Fruit fly (Drosophila melanogaster) whole organism, wandering third instar larva: Measurements from ENCODE around the gene EMC2A.
A peak's percentile ranks its signal among the peaks of the same experiment; 100 is the strongest.
"Not testable (repeated sequence)": the region's sequence is repeated elsewhere in the genome, so short reads cannot be mapped to it uniquely, and the experiment has no call there.

ENCODE experiments used
- Abd-B ChIP-seq: fragments of >200 bp; optimal IDR thresholded peaks from 2 replicates; lab custom pipeline; 2017; ENCODE audit warnings: missing biosample characterization, missing genetic modification characterization
- CG32264 ChIP-seq: fragments of 200-800 bp; sonication (Bioruptor generic); optimal IDR thresholded peaks from 2 replicates; lab custom pipeline; 2016; ENCODE audit warnings: missing biosample characterization, missing genetic modification characterization
- CG9705 ChIP-seq: fragments of 200-800 bp; sonication (Bioruptor generic); optimal IDR thresholded peaks from 2 replicates; lab custom pipeline; 2018; ENCODE audit warnings: missing biosample characterization, mild to moderate bottlenecking, missing genetic modification characterization
- Dif ChIP-seq: fragments of 200-275, 200-300 bp; sonication (Bioruptor generic); optimal IDR thresholded peaks from 2 replicates; lab custom pipeline; 2018; ENCODE audit warnings: missing biosample characterization, missing genetic modification characterization; ENCODE audit not compliant: partially characterized antibody
- HLH106 ChIP-seq: fragments of 200-800 bp; optimal IDR thresholded peaks from 3 replicates; lab custom pipeline; 2019; ENCODE audit warnings: missing biosample characterization, mild to moderate bottlenecking, missing genetic modification characterization, moderate library complexity
- Hnf4 ChIP-seq: fragments of 200-800 bp; sonication (Bioruptor generic); optimal IDR thresholded peaks from 2 replicates; lab custom pipeline; 2016; ENCODE audit warnings: missing biosample characterization, mild to moderate bottlenecking, missing genetic modification characterization
- Hr78 ChIP-seq: fragments of >200 bp; optimal IDR thresholded peaks from 2 replicates; lab custom pipeline; 2017; ENCODE audit warnings: missing biosample characterization, missing genetic modification characterization
- Hr83 ChIP-seq: fragments of 200-300 bp; sonication (Bioruptor generic); optimal IDR thresholded peaks from 2 replicates; lab custom pipeline; 2016; ENCODE audit warnings: missing biosample characterization, mild to moderate bottlenecking, missing genetic modification characterization, moderate library complexity; ENCODE audit not compliant: poor library complexity, severe bottlenecking
- Jra ChIP-seq: sonication (Bioruptor generic); optimal IDR thresholded peaks from 2 replicates; lab custom pipeline; 2016; ENCODE audit warnings: missing biosample characterization, missing genetic modification characterization
- Mio ChIP-seq: sonication (Bioruptor generic); optimal IDR thresholded peaks from 2 replicates; lab custom pipeline; 2016; ENCODE audit warnings: missing biosample characterization, missing genetic modification characterization
- Myc ChIP-seq: fragments of >200 bp; optimal IDR thresholded peaks from 2 replicates; lab custom pipeline; 2017
- N ChIP-seq: fragments of >200 bp; optimal IDR thresholded peaks from 2 replicates; lab custom pipeline; 2018; ENCODE audit warnings: missing biosample characterization, missing external identifiers, missing genetic modification characterization
- OdsH ChIP-seq: fragments of 200-800 bp; sonication (Bioruptor generic); optimal IDR thresholded peaks from 2 replicates; lab custom pipeline; 2016; ENCODE audit warnings: missing biosample characterization, mild to moderate bottlenecking, missing genetic modification characterization
- Rel ChIP-seq, 2 experiments: fragments of 200-800 bp; sonication (Bioruptor generic) in 1 of 2; optimal IDR thresholded peaks; 2 replicates in 1 of 2; 3 replicates in 1 of 2; lab custom pipeline; 2016 to 2019; ENCODE audit warnings: mild to moderate bottlenecking in 2 of 2, missing biosample characterization in 2 of 2, missing genetic modification characterization in 2 of 2, moderate library complexity in 1 of 2
- Sp1 ChIP-seq: fragments of 200-800 bp; sonication (Bioruptor generic); optimal IDR thresholded peaks from 3 replicates; lab custom pipeline; 2019; ENCODE audit warnings: missing biosample characterization, mild to moderate bottlenecking, missing genetic modification characterization, moderate library complexity
- Vsx2 ChIP-seq: fragments of 200-300, 225-300 bp; sonication (Bioruptor generic); optimal IDR thresholded peaks from 2 replicates; lab custom pipeline; 2018; ENCODE audit warnings: missing biosample characterization, missing genetic modification characterization; ENCODE audit not compliant: partially characterized antibody
- br ChIP-seq: fragments of 200-800 bp; sonication (Bioruptor generic); optimal IDR thresholded peaks from 2 replicates; lab custom pipeline; 2016; ENCODE audit warnings: missing biosample characterization, missing genetic modification characterization
- brk ChIP-seq: fragments of 200-800 bp; sonication (Bioruptor generic); optimal IDR thresholded peaks from 2 replicates; lab custom pipeline; 2016; ENCODE audit warnings: missing biosample characterization, mild to moderate bottlenecking, missing genetic modification characterization
- dmrt93B ChIP-seq: fragments of 200-800 bp; sonication (Bioruptor generic); optimal IDR thresholded peaks from 2 replicates; lab custom pipeline; 2018; ENCODE audit warnings: missing biosample characterization, mild to moderate bottlenecking, missing genetic modification characterization
- dsf ChIP-seq: sonication (Bioruptor generic); optimal IDR thresholded peaks from 2 replicates; lab custom pipeline; 2016; ENCODE audit warnings: missing biosample characterization, missing genetic modification characterization, borderline replicate concordance
- ey ChIP-seq: fragments of 200-800 bp; sonication (Bioruptor generic); optimal IDR thresholded peaks from 2 replicates; lab custom pipeline; 2016; ENCODE audit warnings: missing biosample characterization, missing genetic modification characterization
- foxo ChIP-seq, 2 experiments: fragments of 200-800 bp; sonication (Bioruptor generic); optimal IDR thresholded peaks; 2 replicates in 1 of 2; 3 replicates in 1 of 2; lab custom pipeline; 2016 to 2017; ENCODE audit warnings: missing biosample characterization in 2 of 2, missing genetic modification characterization in 2 of 2
- fru ChIP-seq: fragments of 200-800 bp; sonication (Bioruptor generic); optimal IDR thresholded peaks from 3 replicates; lab custom pipeline; 2016; ENCODE audit warnings: missing biosample characterization, mild to moderate bottlenecking, missing genetic modification characterization
- h ChIP-seq: fragments of 200-800 bp; sonication (Bioruptor generic); optimal IDR thresholded peaks from 3 replicates; lab custom pipeline; 2016; ENCODE audit warnings: missing biosample characterization, mild to moderate bottlenecking, missing genetic modification characterization
- jim ChIP-seq: fragments of 175-275, 200-325 bp; sonication (Bioruptor generic); optimal IDR thresholded peaks from 2 replicates; lab custom pipeline; 2016; ENCODE audit warnings: missing biosample characterization, mild to moderate bottlenecking, missing genetic modification characterization
- lola ChIP-seq: fragments of >200 bp; optimal IDR thresholded peaks from 2 replicates; lab custom pipeline; 2017; ENCODE audit warnings: missing biosample characterization, missing genetic modification characterization
- pan ChIP-seq: fragments of >200 bp; optimal IDR thresholded peaks from 2 replicates; lab custom pipeline; 2017
- rgr ChIP-seq: fragments of 200-800 bp; sonication (Bioruptor generic); optimal IDR thresholded peaks from 3 replicates; lab custom pipeline; 2016; ENCODE audit warnings: missing biosample characterization, mild to moderate bottlenecking, missing genetic modification characterization
- sage ChIP-seq: fragments of 200-800 bp; sonication (Bioruptor generic); optimal IDR thresholded peaks from 2 replicates; lab custom pipeline; 2016; ENCODE audit warnings: missing biosample characterization, mild to moderate bottlenecking, missing genetic modification characterization
- sv ChIP-seq: fragments of 200-800 bp; sonication (Bioruptor generic); optimal IDR thresholded peaks from 3 replicates; lab custom pipeline; 2016; ENCODE audit warnings: missing biosample characterization, missing genetic modification characterization
- usp ChIP-seq: fragments of >200 bp; optimal IDR thresholded peaks from 2 replicates; lab custom pipeline; 2017; ENCODE audit warnings: missing biosample characterization, missing genetic modification characterization
- woc ChIP-seq: sonication (Bioruptor generic); optimal IDR thresholded peaks from 2 replicates; lab custom pipeline; 2016; ENCODE audit warnings: missing biosample characterization, mild to moderate bottlenecking, missing genetic modification characterization

Gene EMC2A

dm6 chr3R:17008018-17008674 is 12.3 kb upstream of the EMC2A start, which contains the start of gene CG8907:
CG8907 (plus strand) TSS chr3R:17008269.
- peak; percentile 27 for TF ChIP-seq Vsx2 (GFP tag; lab: Kevin White, UChicago)
- TF ChIP-seq fru (GFP tag; lab: Kevin White, UChicago): peak; percentile 27
- no peak for TF ChIP-seq Rel (GFP tag; optimal IDR thresholded peaks at IDR 0.05; lab: Kevin White, UChicago)
- TF ChIP-seq Rel (tag; optimal IDR thresholded peaks at IDR 0.05; lab: Kevin White, UChicago): peak; percentile 7
- peak; percentile 74 for TF ChIP-seq h
- TF ChIP-seq dmrt93B: no peak

dm6 chr3R:17007336-17007735 is 11.5 kb upstream of the EMC2A start:
- TF ChIP-seq Myc (lab: Kevin White, UChicago) (no peak), usp (GFP tag; lab: Kevin White, UChicago) (no peak), Mio (GFP tag; lab: Kevin White, UChicago) (no peak), OdsH (GFP tag; lab: Kevin White, UChicago) (no peak), dsf (GFP tag; lab: Kevin White, UChicago) (no peak), ey (GFP tag; lab: Kevin White, UChicago) (no peak), Hnf4 (GFP tag; lab: Kevin White, UChicago) (no peak), Vsx2 (GFP tag; lab: Kevin White, UChicago) (no peak)

- TF ChIP-seq HLH106 (tag; lab: Kevin White, UChicago) (no peak), Rel (GFP tag; optimal IDR thresholded peaks at IDR 0.05; lab: Kevin White, UChicago) (no peak), Rel (tag; optimal IDR thresholded peaks at IDR 0.05; lab: Kevin White, UChicago) (peak; percentile 90)
Observed at dm6 chr3R:17003468-17003867, 7.6 kb upstream of the EMC2A start.

- TF ChIP-seq fru (GFP tag; lab: Kevin White, UChicago) (peak; percentile 95), Jra (GFP tag; lab: Kevin White, UChicago) (peak; percentile 37), sv (GFP tag; lab: Kevin White, UChicago) (no peak), ey (GFP tag; lab: Kevin White, UChicago) (peak; percentile 13), Abd-B (GFP tag; lab: Kevin White, UChicago) (no peak), Hnf4 (GFP tag; lab: Kevin White, UChicago) (peak; percentile 50), Hr83 (GFP tag; lab: Kevin White, UChicago) (peak; percentile 60), rgr (GFP tag; lab: Kevin White, UChicago) (peak; percentile 4), Rel (GFP tag; optimal IDR thresholded peaks at IDR 0.05; lab: Kevin White, UChicago) (no peak), Rel (tag; optimal IDR thresholded peaks at IDR 0.05; lab: Kevin White, UChicago) (peak; percentile 96)
Observed at dm6 chr3R:17002218-17003110, 6.6 kb upstream of the EMC2A start, which contains the start of the genes Sf3a1 and Irc. Sf3a1 (minus strand) TSS chr3R:17002355. Irc (plus strand) TSS chr3R:17002875.

- TF ChIP-seq jim (GFP tag; lab: Kevin White, UChicago); HLH106 (tag; lab: Kevin White, UChicago); Dif (GFP tag; lab: Kevin White, UChicago): not testable (repeated sequence)
Observed at dm6 chr3R:16992716-16993115, 3.2 kb downstream of the EMC2A start, which contains the start of gene CG31274. CG31274 (plus strand) TSS chr3R:16993016.

dm6 chr3R:16991781-16992180 is 4.1 kb downstream of the EMC2A start, which contains the start of gene EMC2B:
EMC2B (minus strand) TSS chr3R:16991878.
- TF ChIP-seq N (no peak), br (GFP tag; lab: Kevin White, UChicago) (peak; percentile 59), woc (peak; percentile 76), CG9705 (GFP tag; lab: Kevin White, UChicago) (peak; percentile 24), foxo (GFP tag; optimal IDR thresholded peaks at IDR 0.05; lab: Kevin White, UChicago) (peak in 1 of 2 experiments; percentile 71), Mio (GFP tag; lab: Kevin White, UChicago) (peak; percentile 8), HLH106 (tag; lab: Kevin White, UChicago) (peak; percentile 56), Hnf4 (GFP tag; lab: Kevin White, UChicago) (peak; percentile 77), pan (no peak), dmrt93B (peak; percentile 15), sage (no peak), Myc (lab: Kevin White, UChicago) (peak; percentile 61), h (peak; percentile 53), fru (GFP tag; lab: Kevin White, UChicago) (peak; percentile 57), Vsx2 (GFP tag; lab: Kevin White, UChicago) (no peak), Hr83 (GFP tag; lab: Kevin White, UChicago) (peak; percentile 84), Hr78 (GFP tag; lab: Kevin White, UChicago) (no peak), ey (GFP tag; lab: Kevin White, UChicago) (peak; percentile 21), lola (GFP tag; lab: Kevin White, UChicago) (no peak), Rel (GFP tag; optimal IDR thresholded peaks at IDR 0.05; lab: Kevin White, UChicago) (no peak), Rel (tag; optimal IDR thresholded peaks at IDR 0.05; lab: Kevin White, UChicago) (peak; percentile 9), brk (GFP tag; lab: Kevin White, UChicago) (no peak), CG32264 (peak; percentile 54), OdsH (GFP tag; lab: Kevin White, UChicago) (peak; percentile 19), Jra (GFP tag; lab: Kevin White, UChicago) (peak; percentile 67), rgr (GFP tag; lab: Kevin White, UChicago) (peak; percentile 46), Sp1 (peak; percentile 16)
